Fruit fly (Drosophila melanogaster) whole organism, larva: ENCODE measurements around the gene RabX4.
A peak's percentile ranks its signal among the peaks of the same experiment; 100 is the strongest.

Experiments used
- noc ChIP-seq: fragments of 200-800 bp; sonication (Bioruptor generic); optimal IDR thresholded peaks from 3 replicates; lab custom pipeline; 2019; ENCODE audit warnings: missing biosample characterization, mild to moderate bottlenecking, missing genetic modification characterization, moderate library complexity

RabX4 gene

DNA sequence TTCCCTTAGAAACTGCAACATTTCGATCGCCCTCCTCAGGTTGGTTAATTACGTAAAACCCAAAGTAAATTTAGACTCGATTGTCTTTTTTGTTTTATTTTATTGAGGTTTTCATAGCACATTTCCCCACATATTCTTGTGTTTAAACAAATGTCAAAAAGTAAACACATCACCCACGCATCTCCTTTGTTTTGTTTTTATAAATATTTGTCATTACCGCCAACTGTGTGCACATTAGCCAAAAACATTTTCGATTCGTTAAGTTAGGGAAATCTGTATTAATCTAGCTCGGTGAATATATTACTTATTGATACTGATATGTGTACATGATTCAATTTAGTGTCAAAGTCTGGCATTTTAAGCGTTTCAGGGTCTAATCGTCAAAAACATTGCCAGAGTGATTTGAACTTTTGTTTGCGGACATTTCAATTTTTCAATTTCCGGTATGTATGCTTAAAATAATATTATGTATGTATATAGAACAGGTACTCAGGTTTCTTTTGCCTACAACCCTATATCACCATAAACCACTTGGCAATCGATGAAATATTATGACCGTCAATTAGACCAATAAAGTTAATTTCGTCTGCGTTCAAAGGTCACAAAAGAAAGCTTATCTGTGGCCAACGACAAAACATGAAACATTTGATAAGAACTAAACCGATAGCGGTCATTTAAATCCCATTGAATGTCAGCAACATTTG lies 18.5 kb downstream of the RabX4 start:
- peak; percentile 70 for TF ChIP-seq noc (tag; lab: Kevin White, UChicago)

DNA sequence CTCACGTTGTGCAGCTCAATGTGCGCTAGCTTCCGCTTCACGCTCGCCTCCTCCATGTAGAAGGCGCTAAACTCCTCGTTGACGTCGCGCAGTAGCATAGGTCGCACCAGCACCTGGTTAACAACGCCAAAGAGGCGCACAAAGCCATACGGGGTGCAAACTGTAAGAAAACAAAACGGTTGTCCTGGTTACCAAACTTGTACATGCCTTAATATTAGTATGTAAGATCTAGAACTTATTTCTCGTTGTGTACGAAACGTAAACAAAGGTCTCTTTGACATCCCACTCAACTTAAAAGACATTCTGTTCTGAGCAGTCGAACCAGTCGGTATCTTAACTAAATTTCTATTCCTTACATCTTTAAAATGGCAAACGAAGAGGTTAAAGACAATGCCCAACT lies 20.9 kb downstream of the RabX4 start, which contains the start of gene CG6980:
Gene CG6980, plus strand, starts transcription at position 301 of the 400 bp plus-strand sequence.
- no peak for TF ChIP-seq noc (tag; lab: Kevin White, UChicago)

DNA sequence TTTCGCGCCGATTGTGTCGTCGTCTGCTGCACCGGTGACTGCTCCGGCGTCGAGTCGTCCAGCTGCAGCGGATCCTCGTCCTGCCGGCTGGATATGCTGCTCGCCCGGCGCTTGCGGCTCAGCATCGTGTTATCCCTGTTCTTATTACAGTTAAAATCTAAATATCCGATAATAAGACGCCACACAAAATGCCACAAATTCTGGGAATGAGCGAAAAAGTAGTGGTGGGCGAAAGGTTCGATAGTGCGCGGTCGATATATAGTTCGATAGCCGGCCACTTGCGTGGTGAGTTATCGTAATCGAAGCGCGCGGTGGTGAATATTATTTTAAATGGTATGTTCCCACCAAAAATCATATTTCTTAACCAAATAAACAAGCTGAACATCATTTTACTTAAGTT lies 23.2 kb downstream of the RabX4 start, which contains the start of gene polybromo:
Gene polybromo, minus strand, starts transcription at position 212 of the 400 bp plus-strand sequence.
- TF ChIP-seq noc (tag; lab: Kevin White, UChicago): no peak

DNA sequence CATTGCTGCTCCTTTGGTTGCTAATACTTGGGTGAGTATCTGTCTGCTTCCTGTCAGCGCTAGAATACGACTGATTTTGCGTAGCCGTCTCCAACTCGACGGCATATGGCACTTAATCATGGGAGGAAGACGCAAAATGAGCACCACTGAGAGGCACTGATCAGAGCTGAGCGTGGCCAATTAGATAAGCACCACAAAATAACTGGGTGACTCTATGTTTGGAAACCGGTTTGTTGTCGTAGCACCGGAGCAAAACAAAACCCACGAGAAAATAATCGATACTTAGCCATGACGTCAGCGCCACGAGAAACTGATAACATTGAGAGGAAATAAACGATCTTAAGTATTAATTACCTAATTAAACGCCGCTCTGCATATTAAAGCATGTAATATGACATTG lies 28.7 kb downstream of the RabX4 start, which contains the start of gene Ude:
Gene Ude, minus strand, starts transcription at position 166 of the 400 bp plus-strand sequence.
- no peak for TF ChIP-seq noc (tag; lab: Kevin White, UChicago)

DNA sequence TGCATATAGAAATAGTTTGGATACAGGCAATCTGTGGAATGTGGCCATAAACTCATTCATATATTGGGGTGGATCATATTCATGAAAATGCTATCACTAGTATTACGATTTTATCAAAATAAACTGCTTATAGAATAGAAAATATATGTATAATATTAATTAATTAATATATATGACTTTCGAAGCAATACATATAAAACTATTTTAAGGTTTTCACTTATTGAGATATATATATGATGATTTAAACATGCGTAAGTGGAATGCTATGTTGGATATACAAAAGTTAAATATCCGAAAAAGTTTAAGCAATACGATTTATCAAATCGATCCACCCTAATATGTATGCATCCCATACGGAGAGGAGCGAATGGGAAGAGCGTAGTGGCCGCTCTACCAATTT lies 29.6 kb downstream of the RabX4 start:
- peak; percentile 57 for TF ChIP-seq noc (tag; lab: Kevin White, UChicago)

DNA sequence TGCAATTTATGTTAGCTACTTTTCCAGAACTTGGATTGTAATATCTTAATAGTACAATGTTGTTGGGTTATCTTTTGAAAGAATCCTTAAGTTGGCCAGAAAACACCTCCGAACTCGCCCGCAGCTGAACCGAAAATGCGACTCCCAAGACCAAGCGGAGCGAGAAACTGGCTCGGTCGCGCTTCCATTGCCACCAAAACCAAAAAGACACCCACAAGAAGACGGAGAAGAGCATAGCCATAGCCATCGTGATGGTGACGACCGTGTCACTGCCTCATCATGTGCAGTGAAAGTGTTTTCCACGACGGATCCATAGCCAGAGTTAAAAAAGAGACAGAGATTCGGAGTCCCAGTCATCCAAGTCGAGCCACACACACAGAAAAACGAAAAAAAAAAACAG lies 38.2 kb downstream of the RabX4 start, which contains the start of gene CG13634:
Gene CG13634, minus strand, starts transcription at position 101 of the 400 bp plus-strand sequence.
- no peak for TF ChIP-seq noc (tag; lab: Kevin White, UChicago)

- no peak for TF ChIP-seq noc (tag; lab: Kevin White, UChicago)
Observed at dm6 chr3R:24787734-24788133, 40.5 kb downstream of the RabX4 start, which contains the start of gene Ets96B. TSS of gene Ets96B (plus strand) at chr3R:24788054.

dm6 chr3R:24787042-24787565 lies 41.1 kb downstream of the RabX4 start, which contains the start of gene CG5805:
TSS of gene CG5805 (minus strand) at chr3R:24787421.
- peak; percentile 41 for TF ChIP-seq noc (tag; lab: Kevin White, UChicago)

dm6 chr3R:24778218-24778739 lies 49.9 kb downstream of the RabX4 start:
- TF ChIP-seq noc (tag; lab: Kevin White, UChicago): no peak

DNA sequence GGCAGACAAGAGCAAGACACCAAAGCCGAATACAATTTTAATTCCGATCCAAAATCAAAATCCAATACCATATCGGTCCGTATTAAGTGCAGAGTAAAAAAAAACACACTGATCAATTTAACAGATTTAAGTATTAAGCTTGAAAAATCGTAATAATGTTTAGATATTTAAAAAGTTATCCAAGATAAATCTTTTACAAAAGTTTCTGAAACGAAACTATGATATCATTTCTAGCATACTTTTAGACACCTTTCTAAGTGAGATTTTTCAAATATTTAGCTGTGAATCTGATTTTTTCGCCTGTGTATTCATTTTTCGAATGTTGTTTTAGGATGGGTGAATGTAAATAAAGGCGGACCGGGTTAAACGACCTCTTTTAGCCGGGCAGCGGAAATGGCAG lies 51.1 kb downstream of the RabX4 start:
- no peak for TF ChIP-seq noc (tag; lab: Kevin White, UChicago)
